Worm (Caenorhabditis elegans): ENCODE results near the gene C15H9.5.

DNA sequence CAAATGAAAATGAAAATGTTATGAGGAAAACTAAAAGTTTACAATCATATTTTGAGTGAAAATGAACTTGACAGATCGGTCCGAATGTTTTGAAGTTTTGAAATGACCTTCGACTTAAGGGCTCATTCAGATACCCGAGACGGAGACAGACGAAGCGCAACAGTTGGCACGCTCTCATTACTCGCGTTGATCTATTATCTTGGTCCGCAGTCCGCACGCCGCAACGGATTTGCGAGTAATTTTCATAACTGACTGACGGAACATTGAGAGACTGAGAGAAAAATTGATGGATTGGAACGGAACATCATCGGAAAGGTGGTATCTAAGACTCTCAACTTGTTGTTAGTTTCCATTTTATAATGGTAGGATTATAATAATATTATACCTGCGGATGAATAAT, 52.8 kb downstream of the C15H9.5 start:
- TF ChIP-seq egl-27 (tag; optimal IDR thresholded peaks at IDR 0.05) (no peak), fos-1 (tag; optimal IDR thresholded peaks at IDR 0.05) (no peak), snpc-4 (tag; optimal IDR thresholded peaks at IDR 0.05) (no peak), unc-62 (GFP tag; optimal IDR thresholded peaks at IDR 0.05) (no peak), aly-2 (tag; optimal IDR thresholded peaks at IDR 0.05) (no peak), mdl-1 (tag; optimal IDR thresholded peaks at IDR 0.05) (no peak), lsy-2 (tag; optimal IDR thresholded peaks at IDR 0.05) (no peak), R02D3.7 (tag; optimal IDR thresholded peaks at IDR 0.05) (no peak)
